Worm (Caenorhabditis elegans) whole organism, mixed stage, embryonic: ENCODE data around the gene F46C5.4.

Experiments used
- M03D4.4 ChIP-seq: sonication (generic microtip); optimal IDR thresholded peaks from 2 replicates; lab custom pipeline; 2017; ENCODE audit warnings: mild to moderate bottlenecking, missing genetic modification characterization, missing compliant biosample characterization
- bed-3 ChIP-seq: fragments of 200-800 bp; sonication (Bioruptor generic); optimal IDR thresholded peaks from 3 replicates; lab custom pipeline; 2018; ENCODE audit warnings: mild to moderate bottlenecking, missing genetic modification characterization, moderate library complexity, missing compliant biosample characterization
- blmp-1 ChIP-seq: fragments of 150-350 bp; optimal IDR thresholded peaks from 2 replicates; lab custom pipeline; 2014; ENCODE audit warnings: missing biosample characterization, missing genetic modification characterization
- ceh-39 ChIP-seq: fragments of 150-350 bp; optimal IDR thresholded peaks from 2 replicates; lab custom pipeline; 2014; ENCODE audit warnings: missing biosample characterization, missing genetic modification characterization
- ceh-83 ChIP-seq: fragments of 200-800 bp; sonication (Bioruptor generic); optimal IDR thresholded peaks from 2 replicates; lab custom pipeline; 2018; ENCODE audit warnings: mild to moderate bottlenecking, missing genetic modification characterization, missing compliant biosample characterization
- elt-1 ChIP-seq: sonication (generic microtip); optimal IDR thresholded peaks from 2 replicates; lab custom pipeline; 2017; ENCODE audit warnings: missing genetic modification characterization, mild to moderate bottlenecking, missing compliant biosample characterization, antibody characterized with exemption, moderate library complexity, borderline replicate concordance; ENCODE audit not compliant: insufficient read depth
- elt-3 ChIP-seq: fragments of 150-350 bp; optimal IDR thresholded peaks from 2 replicates; lab custom pipeline; 2014; ENCODE audit warnings: missing biosample characterization, missing genetic modification characterization
- ham-2 ChIP-seq: fragments of 200-800 bp; sonication (Bioruptor generic); optimal IDR thresholded peaks from 2 replicates; lab custom pipeline; 2018; ENCODE audit warnings: mild to moderate bottlenecking, missing genetic modification characterization, missing compliant biosample characterization
- lin-13 ChIP-seq: fragments of 150-350 bp; optimal IDR thresholded peaks from 2 replicates; lab custom pipeline; 2014; ENCODE audit warnings: missing biosample characterization, missing genetic modification characterization
- lin-32 ChIP-seq: fragments of 200-800 bp; sonication (Bioruptor generic); optimal IDR thresholded peaks from 2 replicates; lab custom pipeline; 2018; ENCODE audit warnings: mild to moderate bottlenecking, missing genetic modification characterization, missing compliant biosample characterization
- lsy-2 ChIP-seq: fragments of 150-350 bp; optimal IDR thresholded peaks from 2 replicates; lab custom pipeline; 2014; ENCODE audit warnings: missing biosample characterization, missing genetic modification characterization
- mab-5 ChIP-seq: fragments of 150-350 bp; optimal IDR thresholded peaks from 2 replicates; lab custom pipeline; 2014; ENCODE audit warnings: missing biosample characterization, missing genetic modification characterization
- mls-2 ChIP-seq: sonication (generic microtip); optimal IDR thresholded peaks from 2 replicates; lab custom pipeline; 2016; ENCODE audit warnings: mild to moderate bottlenecking, missing genetic modification characterization, moderate library complexity, missing compliant biosample characterization
- nhr-12 ChIP-seq: fragments of 150-350 bp; optimal IDR thresholded peaks from 2 replicates; lab custom pipeline; 2014; ENCODE audit warnings: missing biosample characterization, missing genetic modification characterization
- nhr-2 ChIP-seq: fragments of 150-350 bp; optimal IDR thresholded peaks from 2 replicates; lab custom pipeline; 2014; ENCODE audit warnings: missing biosample characterization, missing genetic modification characterization
- nhr-237 ChIP-seq: fragments of 150-350 bp; optimal IDR thresholded peaks from 2 replicates; lab custom pipeline; 2014; ENCODE audit warnings: missing biosample characterization, missing genetic modification characterization
- nhr-28 ChIP-seq: fragments of 150-350 bp; optimal IDR thresholded peaks from 2 replicates; lab custom pipeline; 2014; ENCODE audit warnings: missing biosample characterization, missing genetic modification characterization
- nhr-76 ChIP-seq: sonication (generic microtip); optimal IDR thresholded peaks from 2 replicates; lab custom pipeline; 2017; ENCODE audit warnings: missing biosample characterization, missing genetic modification characterization
- pha-4 ChIP-seq: fragments of 150-350 bp; optimal IDR thresholded peaks from 2 replicates; lab custom pipeline; 2018; ENCODE audit warnings: missing biosample characterization, missing genetic modification reagents, missing genetic modification characterization
- sem-2 ChIP-seq: fragments of 200-800 bp; sonication (Bioruptor generic); optimal IDR thresholded peaks from 2 replicates; lab custom pipeline; 2018; ENCODE audit warnings: mild to moderate bottlenecking, missing genetic modification characterization, missing compliant biosample characterization
- snpc-4 ChIP-seq: fragments of 150-350 bp; optimal IDR thresholded peaks from 2 replicates; lab custom pipeline; 2014; ENCODE audit warnings: missing biosample characterization, missing genetic modification characterization
- tbx-8 ChIP-seq: fragments of 200-800 bp; sonication (Bioruptor generic); optimal IDR thresholded peaks from 2 replicates; lab custom pipeline; 2018; ENCODE audit warnings: mild to moderate bottlenecking, missing genetic modification characterization, moderate library complexity, missing compliant biosample characterization
- unc-120 ChIP-seq: sonication (generic microtip); optimal IDR thresholded peaks from 2 replicates; lab custom pipeline; 2017; ENCODE audit warnings: missing genetic modification characterization, missing compliant biosample characterization; ENCODE audit not compliant: poor library complexity, severe bottlenecking
- unc-39 ChIP-seq: fragments of 150-350 bp; optimal IDR thresholded peaks from 2 replicates; lab custom pipeline; 2014; ENCODE audit warnings: missing biosample characterization, missing genetic modification characterization
- unc-62 ChIP-seq: fragments of 150-350 bp; optimal IDR thresholded peaks from 2 replicates; lab custom pipeline; 2014; ENCODE audit warnings: missing biosample characterization, missing genetic modification reagents, missing genetic modification characterization
- zip-8 ChIP-seq: fragments of 150-350 bp; optimal IDR thresholded peaks from 2 replicates; lab custom pipeline; 2014; ENCODE audit warnings: missing biosample characterization, missing genetic modification characterization
- ztf-11 ChIP-seq: fragments of 150-350 bp; optimal IDR thresholded peaks from 2 replicates; lab custom pipeline; 2014; ENCODE audit warnings: missing biosample characterization, missing genetic modification characterization

The F46C5.4 gene

ce11 chrII:8845932-8846331, 10.1 kb downstream of the F46C5.4 start:
- TF ChIP-seq ztf-11 (no peak), M03D4.4 (tag; lab: Kevin White, UChicago) (no peak), lin-32 (no peak), nhr-237 (tag; lab: Kevin White, UChicago) (no peak), nhr-76 (tag; lab: Kevin White, UChicago) (no peak), unc-39 (no peak), tbx-8 (no peak), nhr-2 (tag; lab: Kevin White, UChicago) (no peak), unc-62 (no peak), mab-5 (tag; lab: Kevin White, UChicago) (no peak), zip-8 (tag; lab: Kevin White, UChicago) (no peak), bed-3 (GFP tag; lab: Kevin White, UChicago) (no peak)

- TF ChIP-seq lin-32, result no peak
These were observed 13.1 kb downstream of the F46C5.4 start for ce11 chrII:8848984-8849383.

- TF ChIP-seq blmp-1 (tag; lab: Kevin White, UChicago) (peak; percentile 44), sem-2 (GFP tag; lab: Kevin White, UChicago) (no peak), mls-2 (no peak)
These were observed 16.2 kb downstream of the F46C5.4 start, which contains the start of gene oac-46 for ce11 chrII:8851996-8852587. TSS of gene oac-46 (minus strand) at chrII:8852096.

ce11 chrII:8853238-8853637, 17.4 kb downstream of the F46C5.4 start:
- no peak for TF ChIP-seq M03D4.4 (tag; lab: Kevin White, UChicago)
- no peak for TF ChIP-seq unc-120 (tag; lab: Kevin White, UChicago)
- no peak for TF ChIP-seq lin-32
- TF ChIP-seq bed-3 (GFP tag; lab: Kevin White, UChicago), result no peak
- no peak for TF ChIP-seq nhr-12 (tag; lab: Kevin White, UChicago)
- no peak for TF ChIP-seq nhr-28 (tag; lab: Kevin White, UChicago)
- TF ChIP-seq unc-62, result no peak
- no peak for TF ChIP-seq ceh-83 (GFP tag; lab: Kevin White, UChicago)
- no peak for TF ChIP-seq blmp-1 (tag; lab: Kevin White, UChicago)
- TF ChIP-seq sem-2 (GFP tag; lab: Kevin White, UChicago), result no peak
- no peak for TF ChIP-seq ceh-39 (tag; lab: Kevin White, UChicago)
- TF ChIP-seq lsy-2 (tag; lab: Kevin White, UChicago), result no peak
- no peak for TF ChIP-seq mab-5 (tag; lab: Kevin White, UChicago)
- TF ChIP-seq ztf-11, result no peak
- TF ChIP-seq pha-4 (tag; lab: Kevin White, UChicago), result no peak
- no peak for TF ChIP-seq lin-13 (tag; lab: Kevin White, UChicago)

- no peak for TF ChIP-seq zip-8 (tag; lab: Kevin White, UChicago)
These were observed 18.1 kb downstream of the F46C5.4 start for ce11 chrII:8853960-8854359.

ce11 chrII:8854874-8855273, 19.0 kb downstream of the F46C5.4 start:
- TF ChIP-seq elt-1, result no peak
- no peak for TF ChIP-seq tbx-8
- no peak for TF ChIP-seq ham-2 (GFP tag; lab: Kevin White, UChicago)
- TF ChIP-seq lin-13 (tag; lab: Kevin White, UChicago), result no peak
- TF ChIP-seq unc-120 (tag; lab: Kevin White, UChicago), result no peak
- no peak for TF ChIP-seq bed-3 (GFP tag; lab: Kevin White, UChicago)
- TF ChIP-seq snpc-4 (tag; lab: Kevin White, UChicago), result no peak
- no peak for TF ChIP-seq mab-5 (tag; lab: Kevin White, UChicago)
- TF ChIP-seq nhr-28 (tag; lab: Kevin White, UChicago), result no peak

- TF ChIP-seq elt-3 (tag; lab: Kevin White, UChicago), result no peak
- no peak for TF ChIP-seq ceh-39 (tag; lab: Kevin White, UChicago)
- peak; percentile 59 for TF ChIP-seq blmp-1 (tag; lab: Kevin White, UChicago)
- peak; percentile 75 for TF ChIP-seq ham-2 (GFP tag; lab: Kevin White, UChicago)
- TF ChIP-seq mab-5 (tag; lab: Kevin White, UChicago), result no peak
- TF ChIP-seq snpc-4 (tag; lab: Kevin White, UChicago), result no peak
- peak; percentile 12 for TF ChIP-seq unc-62
These were observed 20.6 kb downstream of the F46C5.4 start for ce11 chrII:8856524-8856923.
